Fruit fly (Drosophila melanogaster): ENCODE measurements around the gene Trs20.

Trs20 gene

dm6 chr3L:16149418-16150160 lies 18.2 kb upstream of the Trs20 start:
- TF ChIP-seq CG13204 (GFP tag; optimal IDR thresholded peaks at IDR 0.05) (peak; percentile 25), Pif1A (GFP tag; optimal IDR thresholded peaks at IDR 0.05) (no peak), fd96Ca (GFP tag; IDR thresholded peaks at IDR 0.05) (no peak), Pif1B (GFP tag; optimal IDR thresholded peaks at IDR 0.05) (no peak), CG17806 (tag; optimal IDR thresholded peaks at IDR 0.05) (no peak), gl (tag; optimal IDR thresholded peaks at IDR 0.05) (no peak), rn (GFP tag; IDR thresholded peaks at IDR 0.05) (no peak), Snoo (tag; optimal IDR thresholded peaks at IDR 0.05) (peak; percentile 52), CG10348 (GFP tag; IDR thresholded peaks at IDR 0.05) (no peak), CG4496 (GFP tag; IDR thresholded peaks at IDR 0.05) (no peak), CG8159 (tag; optimal IDR thresholded peaks at IDR 0.05) (peak; percentile 52), CG32121 (GFP tag; IDR thresholded peaks at IDR 0.05) (no peak), CG8301 (tag; optimal IDR thresholded peaks at IDR 0.05) (peak; percentile 10), CG12605 (GFP tag; IDR thresholded peaks at IDR 0.05) (no peak), D1 (tag; optimal IDR thresholded peaks at IDR 0.05) (no peak), CG14655 (GFP tag; optimal IDR thresholded peaks at IDR 0.05) (no peak), EcR (GFP tag; optimal IDR thresholded peaks at IDR 0.05) (no peak), CG9948 (tag; optimal IDR thresholded peaks at IDR 0.05) (peak; percentile 14), CG15710 (tag; optimal IDR thresholded peaks at IDR 0.05) (peak; percentile 11), CG34367 (tag; optimal IDR thresholded peaks at IDR 0.05) (no peak), Ets98B (GFP tag; IDR thresholded peaks at IDR 0.05) (no peak)

dm6 chr3L:16147819-16148236 lies 16.4 kb upstream of the Trs20 start:
- TF ChIP-seq EcR (GFP tag; optimal IDR thresholded peaks at IDR 0.05) (no peak), D1 (tag; optimal IDR thresholded peaks at IDR 0.05) (no peak), rn (GFP tag; IDR thresholded peaks at IDR 0.05) (no peak), Ets98B (GFP tag; IDR thresholded peaks at IDR 0.05) (no peak), CG32121 (GFP tag; IDR thresholded peaks at IDR 0.05) (no peak), fd96Ca (GFP tag; IDR thresholded peaks at IDR 0.05) (no peak), CG14655 (GFP tag; optimal IDR thresholded peaks at IDR 0.05) (peak; percentile 56), CG4496 (GFP tag; IDR thresholded peaks at IDR 0.05) (no peak), Snoo (tag; optimal IDR thresholded peaks at IDR 0.05) (peak; percentile 24), Pif1B (GFP tag; optimal IDR thresholded peaks at IDR 0.05) (peak; percentile 52), CG9948 (tag; optimal IDR thresholded peaks at IDR 0.05) (peak; percentile 43), gl (tag; optimal IDR thresholded peaks at IDR 0.05) (no peak), CG13204 (GFP tag; optimal IDR thresholded peaks at IDR 0.05) (no peak), CG34367 (tag; optimal IDR thresholded peaks at IDR 0.05) (no peak), CG12605 (GFP tag; IDR thresholded peaks at IDR 0.05) (no peak), Pif1A (GFP tag; optimal IDR thresholded peaks at IDR 0.05) (peak; percentile 45), CG8159 (tag; optimal IDR thresholded peaks at IDR 0.05) (peak; percentile 64), CG8301 (tag; optimal IDR thresholded peaks at IDR 0.05) (peak; percentile 48), CG15710 (tag; optimal IDR thresholded peaks at IDR 0.05) (peak; percentile 41), CG17806 (tag; optimal IDR thresholded peaks at IDR 0.05) (peak; percentile 26), CG10348 (GFP tag; IDR thresholded peaks at IDR 0.05) (no peak)

DNA sequence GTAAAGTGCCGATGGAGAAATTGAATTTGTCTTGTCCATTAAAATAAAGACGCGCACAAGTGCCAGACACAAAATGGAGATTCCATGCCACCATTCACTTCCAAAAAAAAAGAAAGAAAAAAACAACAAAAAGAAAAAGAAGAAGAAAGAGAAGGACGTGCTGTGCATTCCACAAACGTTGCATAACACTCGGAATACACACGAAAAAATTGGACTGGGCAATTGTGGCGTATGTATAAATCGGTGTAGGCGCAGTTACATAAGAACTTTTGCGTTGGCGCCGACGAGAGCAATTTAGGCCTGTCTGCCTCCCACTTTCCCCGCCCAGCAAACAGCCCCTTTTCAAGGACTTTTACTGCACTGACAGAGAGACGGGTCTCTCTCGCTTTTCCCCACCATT lies 15.9 kb upstream of the Trs20 start:
- peak; percentile 17 for TF ChIP-seq CG13204 (GFP tag; optimal IDR thresholded peaks at IDR 0.05)
- no peak for TF ChIP-seq CG8159 (tag; optimal IDR thresholded peaks at IDR 0.05)
- no peak for TF ChIP-seq CG15710 (tag; optimal IDR thresholded peaks at IDR 0.05)
- no peak for TF ChIP-seq Pif1A (GFP tag; optimal IDR thresholded peaks at IDR 0.05)
- TF ChIP-seq CG32121 (GFP tag; IDR thresholded peaks at IDR 0.05) = no peak

- no peak for TF ChIP-seq EcR (GFP tag; optimal IDR thresholded peaks at IDR 0.05)
- TF ChIP-seq CG13204 (GFP tag; optimal IDR thresholded peaks at IDR 0.05) = no peak
- TF ChIP-seq Snoo (tag; optimal IDR thresholded peaks at IDR 0.05) = no peak
- no peak for TF ChIP-seq gl (tag; optimal IDR thresholded peaks at IDR 0.05)
- no peak for TF ChIP-seq Pif1A (GFP tag; optimal IDR thresholded peaks at IDR 0.05)
- TF ChIP-seq D1 (tag; optimal IDR thresholded peaks at IDR 0.05) = no peak
- no peak for TF ChIP-seq fd96Ca (GFP tag; IDR thresholded peaks at IDR 0.05)
- no peak for TF ChIP-seq CG17806 (tag; optimal IDR thresholded peaks at IDR 0.05)
- TF ChIP-seq CG4496 (GFP tag; IDR thresholded peaks at IDR 0.05) = no peak
- TF ChIP-seq rn (GFP tag; IDR thresholded peaks at IDR 0.05) = no peak
- TF ChIP-seq CG32121 (GFP tag; IDR thresholded peaks at IDR 0.05) = no peak
- TF ChIP-seq Pif1B (GFP tag; optimal IDR thresholded peaks at IDR 0.05) = no peak
- TF ChIP-seq CG10348 (GFP tag; IDR thresholded peaks at IDR 0.05) = no peak
- no peak for TF ChIP-seq CG34367 (tag; optimal IDR thresholded peaks at IDR 0.05)
- TF ChIP-seq CG8159 (tag; optimal IDR thresholded peaks at IDR 0.05) = no peak
- no peak for TF ChIP-seq CG9948 (tag; optimal IDR thresholded peaks at IDR 0.05)
These were observed 15.1 kb upstream of the Trs20 start for dm6 chr3L:16146539-16146934.

DNA sequence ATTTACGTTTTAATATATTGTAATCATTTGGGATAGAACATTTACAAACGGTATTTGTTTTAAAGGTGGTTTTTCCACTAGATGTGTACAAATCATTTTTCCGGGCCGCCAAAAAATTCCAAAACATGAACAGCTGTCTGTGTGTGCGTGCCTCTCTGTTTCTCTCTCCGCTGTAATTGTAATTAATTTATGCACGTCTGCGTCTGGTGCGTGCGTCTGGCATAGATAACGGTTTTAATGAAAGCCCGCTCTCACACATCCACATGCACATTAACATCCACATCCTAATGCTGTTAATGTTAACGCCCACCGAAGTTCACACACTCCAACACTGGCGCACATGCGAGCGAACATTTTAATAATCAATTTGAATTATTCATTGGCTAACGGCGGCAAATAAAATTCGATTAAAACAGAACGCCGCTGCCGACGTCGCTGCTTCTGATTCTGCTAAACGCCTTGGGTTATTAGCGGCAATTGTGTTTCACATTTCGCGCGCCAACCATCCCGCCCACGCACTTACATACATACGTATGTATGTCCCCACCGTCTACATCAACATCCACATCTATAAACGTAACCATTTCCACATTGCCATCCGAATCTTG lies 14.6 kb upstream of the Trs20 start:
- TF ChIP-seq CG8159 (tag; optimal IDR thresholded peaks at IDR 0.05) (no peak), Pif1B (GFP tag; optimal IDR thresholded peaks at IDR 0.05) (no peak), Ets98B (GFP tag; IDR thresholded peaks at IDR 0.05) (no peak), EcR (GFP tag; optimal IDR thresholded peaks at IDR 0.05) (no peak), CG10348 (GFP tag; IDR thresholded peaks at IDR 0.05) (no peak), gl (tag; optimal IDR thresholded peaks at IDR 0.05) (no peak), CG32121 (GFP tag; IDR thresholded peaks at IDR 0.05) (no peak), CG4496 (GFP tag; IDR thresholded peaks at IDR 0.05) (no peak), CG12605 (GFP tag; IDR thresholded peaks at IDR 0.05) (no peak), CG14655 (GFP tag; optimal IDR thresholded peaks at IDR 0.05) (no peak), Pif1A (GFP tag; optimal IDR thresholded peaks at IDR 0.05) (no peak), CG9948 (tag; optimal IDR thresholded peaks at IDR 0.05) (no peak), CG15710 (tag; optimal IDR thresholded peaks at IDR 0.05) (no peak), CG17806 (tag; optimal IDR thresholded peaks at IDR 0.05) (no peak), D1 (tag; optimal IDR thresholded peaks at IDR 0.05) (no peak), CG8301 (tag; optimal IDR thresholded peaks at IDR 0.05) (no peak), CG34367 (tag; optimal IDR thresholded peaks at IDR 0.05) (no peak), Snoo (tag; optimal IDR thresholded peaks at IDR 0.05) (no peak)

Measured in whole organism, pupa.